Fruit fly (Drosophila melanogaster): ENCODE results near the gene CG32579.

The CG32579 gene

DNA sequence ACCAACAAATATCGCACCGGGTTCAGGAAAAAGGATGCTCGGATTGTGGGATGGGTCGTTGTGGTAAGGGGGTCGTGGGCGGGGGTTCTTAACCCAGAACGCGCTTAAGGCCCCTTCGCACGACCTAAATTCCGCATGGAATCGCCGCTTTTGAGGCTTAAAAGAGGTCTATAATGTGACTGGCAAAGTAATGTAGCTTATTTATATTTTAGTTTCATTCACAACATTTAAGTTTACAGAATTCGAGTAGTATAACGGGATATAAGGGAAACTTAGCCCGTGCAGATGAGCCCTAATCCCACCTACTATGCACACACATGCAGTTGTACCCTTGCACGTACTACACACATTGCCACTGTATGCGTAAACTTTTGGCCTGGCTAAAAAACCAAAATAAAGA, 44.3 kb upstream of the CG32579 start:
- TF ChIP-seq dac (GFP tag; optimal IDR thresholded peaks at IDR 0.05) (peak; percentile 78), CG4318 (GFP tag; optimal IDR thresholded peaks at IDR 0.05) (peak; percentile 63), Eip78C (GFP tag) (peak; percentile 90), Lpt (GFP tag; optimal IDR thresholded peaks at IDR 0.05) (peak; percentile 71), CG6808 (GFP tag; optimal IDR thresholded peaks at IDR 0.05) (peak; percentile 94), lz (GFP tag; optimal IDR thresholded peaks at IDR 0.05) (peak; percentile 78), Ets21C (GFP tag; optimal IDR thresholded peaks at IDR 0.05) (peak; percentile 71), Eip75B (GFP tag; optimal IDR thresholded peaks at IDR 0.05) (peak; percentile 78), spab (GFP tag; optimal IDR thresholded peaks at IDR 0.05) (peak; percentile 83), vri (GFP tag; optimal IDR thresholded peaks at IDR 0.05) (peak; percentile 80), CG8319 (GFP tag; optimal IDR thresholded peaks at IDR 0.05) (peak; percentile 68), CG6163 (GFP tag; IDR thresholded peaks at IDR 0.05) (peak; percentile 93), topi (GFP tag; optimal IDR thresholded peaks at IDR 0.05) (peak; percentile 87), esn (GFP tag; optimal IDR thresholded peaks at IDR 0.05) (peak; percentile 79), Met (GFP tag; optimal IDR thresholded peaks at IDR 0.05) (peak; percentile 87), fd85E (GFP tag; optimal IDR thresholded peaks at IDR 0.05) (peak; percentile 13), CG10631 (GFP tag; optimal IDR thresholded peaks at IDR 0.05) (peak; percentile 75), Blimp-1 (GFP tag; optimal IDR thresholded peaks at IDR 0.05) (peak; percentile 70), CG16779 (tag; optimal IDR thresholded peaks at IDR 0.05) (peak; percentile 82), Hr4 (GFP tag; optimal IDR thresholded peaks at IDR 0.05) (peak; percentile 49), eg (GFP tag; IDR thresholded peaks at IDR 0.05) (peak; percentile 90), Sox102F (GFP tag; optimal IDR thresholded peaks at IDR 0.05) (peak; percentile 87), svp (GFP tag) (peak; percentile 73), Hr39 (GFP tag; optimal IDR thresholded peaks at IDR 0.05) (peak; percentile 80), fd59A (GFP tag; optimal IDR thresholded peaks at IDR 0.05) (peak; percentile 89), CG7368 (GFP tag; optimal IDR thresholded peaks at IDR 0.05) (peak; percentile 75), CG8119 (GFP tag; IDR thresholded peaks at IDR 0.05) (peak; percentile 90), Gug (GFP tag; IDR thresholded peaks at IDR 0.05) (peak; percentile 71), CG11294 (GFP tag; IDR thresholded peaks at IDR 0.05) (peak; percentile 70; the same call in 1 of the 2 replicates), CG34406 (GFP tag; optimal IDR thresholded peaks at IDR 0.05) (peak; percentile 86), CG31627 (GFP tag; optimal IDR thresholded peaks at IDR 0.05) (peak; percentile 77), acj6 (GFP tag; optimal IDR thresholded peaks at IDR 0.05) (peak; percentile 80), CG15336 (GFP tag; IDR thresholded peaks at IDR 0.05) (peak; percentile 94), CG3032 (tag; optimal IDR thresholded peaks at IDR 0.05) (peak; percentile 87), achi (GFP tag; optimal IDR thresholded peaks at IDR 0.05) (peak; percentile 85), ss (GFP tag; optimal IDR thresholded peaks at IDR 0.05) (peak; percentile 90 to 91), CG8632 (GFP tag; optimal IDR thresholded peaks at IDR 0.05) (peak; percentile 85), CG10669 (GFP tag; optimal IDR thresholded peaks at IDR 0.05) (peak; percentile 88), dsx (GFP tag; optimal IDR thresholded peaks at IDR 0.05; ENCODE audit: poor library complexity, severe bottlenecking) (peak; percentile 86), fkh (GFP tag; optimal IDR thresholded peaks at IDR 0.05) (no peak), salr (GFP tag; optimal IDR thresholded peaks at IDR 0.05) (peak; percentile 50 to 80), CG6854 (GFP tag; optimal IDR thresholded peaks at IDR 0.05) (peak; percentile 88), OdsH (GFP tag; optimal IDR thresholded peaks at IDR 0.05) (peak; percentile 79), Ets96B (tag; optimal IDR thresholded peaks at IDR 0.05) (peak; percentile 86), Sox15 (GFP tag; optimal IDR thresholded peaks at IDR 0.05) (peak; percentile 69), CG11762 (GFP tag; optimal IDR thresholded peaks at IDR 0.05; ENCODE audit: insufficient read depth) (peak; percentile 75), CG11902 (GFP tag; optimal IDR thresholded peaks at IDR 0.05) (peak; percentile 36), CG3919 (GFP tag; optimal IDR thresholded peaks at IDR 0.05) (peak; percentile 85), CG32006 (GFP tag; optimal IDR thresholded peaks at IDR 0.05) (peak; percentile 78), Smox (GFP tag; optimal IDR thresholded peaks at IDR 0.05) (peak; percentile 79), CG6276 (GFP tag; optimal IDR thresholded peaks at IDR 0.05) (peak; percentile 83), Hr38 (GFP tag; optimal IDR thresholded peaks at IDR 0.05) (no peak)

All from whole organism, prepupa.